Fruit fly (Drosophila melanogaster) whole organism, embryonic: ENCODE measurements around the gene Lasp.

Experiments
- CG1024 ChIP-seq: fragments of 200-800 bp; sonication (Bioruptor generic); IDR thresholded peaks from 2 replicates; pipeline ENCODE4 v1.3.6; 2022; ENCODE audit warnings: missing biosample characterization, missing genetic modification characterization
- CG2120 ChIP-seq: fragments of 200-800 bp; sonication (Bioruptor generic); optimal IDR thresholded peaks from 3 replicates; lab custom pipeline; 2016; ENCODE audit warnings: missing biosample characterization, missing genetic modification characterization
- D19A ChIP-seq: fragments of 200-800 bp; optimal IDR thresholded peaks from 3 replicates; lab custom pipeline; 2019; ENCODE audit warnings: missing biosample characterization, mild to moderate bottlenecking, missing genetic modification characterization, moderate library complexity
- Eip74EF ChIP-seq, 2 experiments: fragments of 200-800 bp in 1 of 2; fragments of >200 bp in 1 of 2; sonication (Bioruptor generic) in 1 of 2; optimal IDR thresholded peaks; 2 replicates each; lab custom pipeline; 2017 to 2019; ENCODE audit warnings: missing biosample characterization in 2 of 2, missing genetic modification characterization in 2 of 2, mild to moderate bottlenecking in 1 of 2, moderate library complexity in 1 of 2
- Lhr ChIP-seq: fragments of 200-800 bp; sonication (Bioruptor generic); optimal IDR thresholded peaks from 3 replicates; lab custom pipeline; 2017; ENCODE audit warnings: mild to moderate bottlenecking, missing biosample characterization, missing genetic modification reagents, missing genetic modification characterization
- ap ChIP-seq: fragments of 200-800 bp; sonication (Bioruptor generic); IDR thresholded peaks from 2 replicates; pipeline ENCODE4 v1.3.6; 2022; ENCODE audit warnings: missing biosample characterization, missing genetic modification characterization
- dati ChIP-seq: fragments of 200-800 bp; sonication (Bioruptor generic); IDR thresholded peaks from 2 replicates; pipeline ENCODE4 v1.3.6; 2022; ENCODE audit warnings: missing biosample characterization, missing genetic modification characterization
- peb ChIP-seq: fragments of 200-800 bp; sonication (Bioruptor generic); IDR thresholded peaks from 2 replicates; pipeline ENCODE4 v1.3.6; 2022; ENCODE audit warnings: missing biosample characterization, missing genetic modification characterization

- TF ChIP-seq Eip74EF (GFP tag; optimal IDR thresholded peaks at IDR 0.05; lab: Kevin White, UChicago) (no peak), D19A (tag; lab: Kevin White, UChicago) (no peak), Lhr (GFP tag; lab: Kevin White, UChicago) (no peak), CG1024 (GFP tag; lab: Robert Waterston, UW) (no peak), CG2120 (GFP tag; lab: Kevin White, UChicago) (no peak), dati (GFP tag; lab: Robert Waterston, UW) (no peak), peb (GFP tag; lab: Robert Waterston, UW) (no peak), ap (GFP tag; lab: Robert Waterston, UW) (no peak)
Observed at dm6 chr3L:16679492-16680120, 31.9 kb downstream of the Lasp start.
